Worm (Caenorhabditis elegans) whole organism, L3 larva: ENCODE data around the gene ndx-6.
A peak's percentile ranks its signal among the peaks of the same experiment; 100 is the strongest.

Experiments
- R02D3.7 ChIP-seq: fragments of 150-350 bp; optimal IDR thresholded peaks from 2 replicates; lab custom pipeline; 2014; ENCODE audit warnings: missing biosample characterization, missing genetic modification characterization
- aly-2 ChIP-seq: fragments of 150-350 bp; optimal IDR thresholded peaks from 2 replicates; lab custom pipeline; 2014; ENCODE audit warnings: missing biosample characterization, missing genetic modification characterization
- ama-1 ChIP-seq: fragments of 150-350 bp; optimal IDR thresholded peaks from 2 replicates; lab custom pipeline; 2018
- ceh-16 ChIP-seq: sonication (generic microtip); optimal IDR thresholded peaks from 2 replicates; lab custom pipeline; 2017; ENCODE audit warnings: missing biosample characterization, missing genetic modification characterization
- ceh-28 ChIP-seq: fragments of 150-350 bp; optimal IDR thresholded peaks from 2 replicates; lab custom pipeline; 2014; ENCODE audit warnings: missing biosample characterization, missing genetic modification reagents, missing genetic modification characterization
- ceh-82 ChIP-seq: fragments of 150-350 bp; optimal IDR thresholded peaks from 2 replicates; lab custom pipeline; 2014; ENCODE audit warnings: missing biosample characterization, missing genetic modification characterization
- daf-12 ChIP-seq: fragments of 150-350 bp; optimal IDR thresholded peaks from 2 replicates; lab custom pipeline; 2014; ENCODE audit warnings: missing biosample characterization, missing genetic modification reagents, missing genetic modification characterization
- egl-27 ChIP-seq: sonication (generic microtip); optimal IDR thresholded peaks from 4 replicates; lab custom pipeline; 2017; ENCODE audit warnings: missing biosample characterization, missing genetic modification reagents, missing genetic modification characterization
- egl-5 ChIP-seq: fragments of 150-350 bp; optimal IDR thresholded peaks from 2 replicates; lab custom pipeline; 2017; ENCODE audit warnings: missing biosample characterization, missing genetic modification reagents, missing genetic modification characterization, inconsistent platforms
- elt-1 ChIP-seq: fragments of 150-350 bp; optimal IDR thresholded peaks from 2 replicates; lab custom pipeline; 2014; ENCODE audit warnings: missing biosample characterization, missing genetic modification characterization
- elt-2 ChIP-seq: sonication (generic microtip); optimal IDR thresholded peaks from 2 replicates; lab custom pipeline; 2016; ENCODE audit warnings: missing genetic modification reagents, mild to moderate bottlenecking, missing genetic modification characterization, missing compliant biosample characterization
- elt-3 ChIP-seq, 3 experiments: fragments of 150-350 bp in 1 of 3; sonication (generic microtip) in 2 of 3; optimal IDR thresholded peaks; 2 replicates in 2 of 3; 4 replicates in 1 of 3; lab custom pipeline; 2014 to 2017; ENCODE audit warnings: missing biosample characterization in 3 of 3, missing genetic modification characterization in 3 of 3
- eor-1 ChIP-seq, 2 experiments: fragments of 150-350 bp; optimal IDR thresholded peaks; 2 replicates each; lab custom pipeline; 2014 to 2018; ENCODE audit warnings: missing biosample characterization in 2 of 2, missing genetic modification characterization in 2 of 2
- fkh-10 ChIP-seq: sonication (generic microtip); optimal IDR thresholded peaks from 2 replicates; lab custom pipeline; 2017; ENCODE audit warnings: missing biosample characterization, missing genetic modification reagents, missing genetic modification characterization
- fkh-2 ChIP-seq: fragments of 150-350 bp; optimal IDR thresholded peaks from 2 replicates; lab custom pipeline; 2014; ENCODE audit warnings: missing biosample characterization, missing genetic modification reagents, missing genetic modification characterization
- fos-1 ChIP-seq: fragments of 150-350 bp; optimal IDR thresholded peaks from 2 replicates; lab custom pipeline; 2014; ENCODE audit warnings: missing biosample characterization, missing genetic modification characterization
- hmg-11 ChIP-seq: sonication (generic microtip); optimal IDR thresholded peaks from 2 replicates; lab custom pipeline; 2016; ENCODE audit warnings: missing genetic modification characterization, missing compliant biosample characterization
- jun-1 ChIP-seq: fragments of 150-350 bp; optimal IDR thresholded peaks from 2 replicates; lab custom pipeline; 2014; ENCODE audit warnings: missing biosample characterization, missing genetic modification reagents, missing genetic modification characterization
- lin-15B ChIP-seq: fragments of 150-350 bp; optimal IDR thresholded peaks from 2 replicates; lab custom pipeline; 2014; ENCODE audit warnings: missing biosample characterization, missing genetic modification characterization
- lin-39 ChIP-seq: fragments of 150-350 bp; optimal IDR thresholded peaks from 2 replicates; lab custom pipeline; 2018; ENCODE audit warnings: missing biosample characterization, missing genetic modification reagents, missing genetic modification characterization
- lsy-12 ChIP-seq: sonication (generic microtip); optimal IDR thresholded peaks from 2 replicates; lab custom pipeline; 2016; ENCODE audit warnings: mild to moderate bottlenecking, missing genetic modification characterization, missing compliant biosample characterization
- mdl-1 ChIP-seq: fragments of 150-350 bp; optimal IDR thresholded peaks from 2 replicates; lab custom pipeline; 2014; ENCODE audit warnings: missing biosample characterization, missing genetic modification characterization
- mml-1 ChIP-seq: fragments of 150-350 bp; sonication (generic microtip); optimal IDR thresholded peaks from 3 replicates; lab custom pipeline; 2014; ENCODE audit warnings: missing biosample characterization, missing genetic modification characterization
- nfya-1 ChIP-seq: sonication (generic microtip); optimal IDR thresholded peaks from 2 replicates; lab custom pipeline; 2017; ENCODE audit warnings: missing genetic modification characterization, mild to moderate bottlenecking, missing compliant biosample characterization, antibody characterized with exemption, moderate library complexity; ENCODE audit not compliant: insufficient read depth
- nhr-11 ChIP-seq: fragments of 150-350 bp; optimal IDR thresholded peaks from 2 replicates; lab custom pipeline; 2014; ENCODE audit warnings: missing biosample characterization, missing genetic modification characterization
- nhr-23 ChIP-seq: fragments of 150-350 bp; optimal IDR thresholded peaks from 2 replicates; lab custom pipeline; 2014; ENCODE audit warnings: missing biosample characterization, missing genetic modification reagents, missing genetic modification characterization
- nhr-25 ChIP-seq: sonication (generic microtip); optimal IDR thresholded peaks from 2 replicates; lab custom pipeline; 2017; ENCODE audit warnings: missing biosample characterization, missing genetic modification characterization
- nhr-28 ChIP-seq: fragments of 150-350 bp; optimal IDR thresholded peaks from 2 replicates; lab custom pipeline; 2014; ENCODE audit warnings: missing biosample characterization, missing genetic modification characterization
- nhr-43 ChIP-seq: sonication (generic microtip); optimal IDR thresholded peaks from 2 replicates; lab custom pipeline; 2016; ENCODE audit warnings: mild to moderate bottlenecking, missing genetic modification characterization, missing compliant biosample characterization; ENCODE audit not compliant: poor library complexity, severe bottlenecking
- nhr-67 ChIP-seq: fragments of 150-350 bp; optimal IDR thresholded peaks from 2 replicates; lab custom pipeline; 2014; ENCODE audit warnings: missing biosample characterization, missing genetic modification characterization
- nhr-76 ChIP-seq: fragments of 150-350 bp; sonication (generic microtip); optimal IDR thresholded peaks from 5 replicates; lab custom pipeline; 2014; ENCODE audit warnings: missing biosample characterization, missing genetic modification characterization
- nhr-77 ChIP-seq: fragments of 150-350 bp; optimal IDR thresholded peaks from 2 replicates; lab custom pipeline; 2014; ENCODE audit warnings: missing biosample characterization, missing genetic modification characterization
- pha-4 ChIP-seq: fragments of 150-350 bp; optimal IDR thresholded peaks from 2 replicates; lab custom pipeline; 2014; ENCODE audit warnings: missing biosample characterization, missing genetic modification reagents, missing genetic modification characterization
- pqm-1 ChIP-seq: fragments of 150-350 bp; optimal IDR thresholded peaks from 2 replicates; lab custom pipeline; 2017; ENCODE audit warnings: missing biosample characterization, missing genetic modification characterization, inconsistent platforms
- sea-2 ChIP-seq: fragments of 150-350 bp; sonication (generic microtip); optimal IDR thresholded peaks from 4 replicates; lab custom pipeline; 2014; ENCODE audit warnings: missing biosample characterization, missing genetic modification reagents, missing genetic modification characterization
- skn-1 ChIP-seq: fragments of 150-350 bp; optimal IDR thresholded peaks from 2 replicates; lab custom pipeline; 2014; ENCODE audit warnings: missing biosample characterization, missing genetic modification characterization
- snpc-4 ChIP-seq: fragments of 150-350 bp; optimal IDR thresholded peaks from 2 replicates; lab custom pipeline; 2014; ENCODE audit warnings: missing biosample characterization, missing genetic modification characterization
- tbx-2 ChIP-seq: sonication (generic microtip); optimal IDR thresholded peaks from 2 replicates; lab custom pipeline; 2016; ENCODE audit warnings: mild to moderate bottlenecking, missing genetic modification characterization, missing compliant biosample characterization
- unc-39 ChIP-seq: sonication (generic microtip); optimal IDR thresholded peaks from 4 replicates; lab custom pipeline; 2017; ENCODE audit warnings: missing biosample characterization, missing genetic modification characterization
- unc-62 ChIP-seq: fragments of 150-350 bp; sonication (generic microtip); optimal IDR thresholded peaks from 4 replicates; lab custom pipeline; 2014; ENCODE audit warnings: missing biosample characterization, missing genetic modification reagents, missing genetic modification characterization
- zag-1 ChIP-seq: fragments of 150-350 bp; optimal IDR thresholded peaks from 2 replicates; lab custom pipeline; 2014; ENCODE audit warnings: missing biosample characterization, missing genetic modification characterization

ndx-6 gene

DNA sequence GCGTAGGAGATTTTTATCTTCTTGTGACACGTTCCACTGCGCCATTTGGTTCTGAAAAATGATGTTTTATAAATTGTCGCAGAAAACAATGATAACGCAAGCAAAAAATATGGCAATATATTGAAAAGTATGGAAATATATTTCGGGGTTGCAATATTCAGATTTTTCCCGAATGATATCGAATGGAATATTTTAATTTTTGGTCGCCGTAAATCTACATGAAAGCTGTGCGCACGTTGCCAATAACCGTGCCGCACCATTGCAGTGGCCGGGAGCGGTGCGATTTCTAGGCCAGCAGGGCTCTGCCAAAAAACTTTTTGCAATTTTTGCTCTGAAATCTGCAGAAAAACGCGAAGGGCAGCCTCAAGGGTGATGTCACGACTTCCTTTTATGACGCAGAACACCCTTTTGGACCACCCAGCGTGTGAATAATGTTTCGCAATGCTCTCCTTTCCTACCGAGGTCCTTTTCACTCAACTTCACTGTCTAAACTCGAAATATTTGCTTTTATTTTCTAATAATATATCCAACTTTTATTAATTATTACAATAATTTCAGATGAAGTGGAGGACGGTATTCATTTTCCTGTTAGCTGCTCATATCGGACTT lies 31.4 kb downstream of the ndx-6 start, which contains the start of the genes F09E5.11 and bmy-1:
TSS of gene F09E5.11 (minus strand) at position 51 of the 609 bp plus-strand sequence.
TSS of gene bmy-1 (plus strand) at position 559 of the 609 bp plus-strand sequence.
- TF ChIP-seq lsy-12 (tag; lab: Kevin White, UChicago) (peak; percentile 71), nfya-1 (tag; lab: Kevin White, UChicago) (peak; percentile 79), tbx-2 (tag; lab: Kevin White, UChicago) (peak; percentile 17), lin-15B (peak; percentile 89), ama-1 (no peak), eor-1 (tag; optimal IDR thresholded peaks at IDR 0.05; lab: Kevin White, UChicago) (no peak), pqm-1 (tag; lab: Kevin White, UChicago) (peak; percentile 39), nhr-23 (tag; lab: Kevin White, UChicago) (peak; percentile 62), nhr-28 (tag; lab: Kevin White, UChicago) (no peak), fkh-2 (tag; lab: Kevin White, UChicago) (no peak), unc-62 (no peak), fkh-10 (GFP tag; lab: Kevin White, UChicago) (peak; percentile 58), ceh-82 (tag; lab: Kevin White, UChicago) (peak; percentile 78), nhr-76 (tag; lab: Kevin White, UChicago) (no peak), nhr-25 (tag; lab: Kevin White, UChicago) (peak; percentile 70), lin-39 (tag; lab: Kevin White, UChicago) (peak; percentile 80), egl-5 (peak; percentile 51), nhr-11 (tag; lab: Kevin White, UChicago) (no peak), R02D3.7 (peak; percentile 98), pha-4 (tag; lab: Kevin White, UChicago) (peak; percentile 75), mml-1 (no peak), snpc-4 (tag; lab: Kevin White, UChicago) (peak; percentile 81), ceh-28 (peak; percentile 70), nhr-43 (tag; lab: Kevin White, UChicago) (peak; percentile 88), skn-1 (tag; lab: Kevin White, UChicago) (peak; percentile 40), elt-2 (peak; percentile 85), jun-1 (tag; lab: Kevin White, UChicago) (peak; percentile 35), sea-2 (no peak), hmg-11 (tag; lab: Kevin White, UChicago) (peak; percentile 70)

DNA sequence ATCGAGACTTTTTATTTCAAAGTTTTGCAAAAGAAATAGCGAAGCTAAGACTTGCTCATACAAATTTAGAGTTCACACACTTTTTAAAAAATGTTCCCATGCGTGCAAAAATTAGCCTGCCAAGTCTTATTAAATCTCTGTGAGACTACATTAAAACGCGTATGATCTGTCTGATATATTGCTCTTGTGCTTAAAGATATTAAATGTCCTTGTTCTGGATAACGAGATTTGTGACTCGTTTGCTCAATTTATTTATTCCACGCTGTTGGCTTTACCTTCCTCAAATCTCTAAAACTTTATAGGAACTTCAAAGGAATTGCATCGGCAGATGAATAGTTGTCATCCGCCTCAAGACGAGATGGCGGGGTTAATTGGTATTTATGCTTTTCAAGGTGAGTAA lies 34.3 kb downstream of the ndx-6 start, which contains the start of gene srg-69:
TSS of gene srg-69 (plus strand) at position 301 of the 400 bp plus-strand sequence.
- no peak for TF ChIP-seq egl-27
- no peak for TF ChIP-seq ama-1
- TF ChIP-seq sea-2: no peak
- no peak for TF ChIP-seq nhr-77 (tag; lab: Kevin White, UChicago)
- no peak for TF ChIP-seq daf-12 (tag; lab: Kevin White, UChicago)
- TF ChIP-seq aly-2 (tag; lab: Kevin White, UChicago): no peak
- TF ChIP-seq skn-1 (tag; lab: Kevin White, UChicago): no peak
- TF ChIP-seq elt-1 (tag; lab: Kevin White, UChicago): no peak
- TF ChIP-seq fos-1: no peak
- TF ChIP-seq fkh-10 (GFP tag; lab: Kevin White, UChicago): no peak
- no peak for TF ChIP-seq R02D3.7

DNA sequence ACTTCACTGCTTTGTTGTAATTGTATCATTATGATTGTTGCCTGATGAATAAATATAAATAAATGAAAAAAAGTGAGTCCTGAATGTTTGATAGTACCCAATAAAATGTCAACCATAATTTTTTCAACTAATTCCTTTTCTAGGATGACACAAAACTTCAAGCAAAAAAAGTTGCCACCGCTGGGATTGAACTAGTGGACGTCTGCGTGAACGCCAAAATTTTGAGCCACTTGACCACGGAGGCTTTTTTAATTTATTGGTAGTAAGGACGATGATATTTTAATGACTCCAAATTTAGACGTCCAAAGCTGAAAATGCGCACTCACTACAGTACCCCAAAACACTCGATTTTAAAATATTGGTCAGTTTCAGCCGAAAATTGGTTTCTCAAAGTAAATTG lies 36.0 kb downstream of the ndx-6 start:
- no peak for TF ChIP-seq ama-1
- TF ChIP-seq tbx-2 (tag; lab: Kevin White, UChicago): no peak
- TF ChIP-seq nhr-77 (tag; lab: Kevin White, UChicago): no peak
- peak; percentile 70 for TF ChIP-seq lsy-12 (tag; lab: Kevin White, UChicago)
- no peak for TF ChIP-seq zag-1
- TF ChIP-seq fkh-2 (tag; lab: Kevin White, UChicago): no peak
- no peak for TF ChIP-seq nhr-67 (tag; lab: Kevin White, UChicago)
- peak; percentile 37 for TF ChIP-seq elt-2
- no peak for TF ChIP-seq ceh-16 (tag; lab: Kevin White, UChicago)
- no peak for TF ChIP-seq unc-39 (tag; lab: Kevin White, UChicago)
- TF ChIP-seq fos-1: no peak
- TF ChIP-seq elt-3 (tag; optimal IDR thresholded peaks at IDR 0.05; lab: Kevin White, UChicago): no peak
- TF ChIP-seq unc-62: no peak
- TF ChIP-seq egl-27: no peak
- TF ChIP-seq mdl-1: no peak
- no peak for TF ChIP-seq egl-5
- TF ChIP-seq nhr-28 (tag; lab: Kevin White, UChicago): no peak
- no peak for TF ChIP-seq sea-2
- no peak for TF ChIP-seq skn-1 (tag; lab: Kevin White, UChicago)
- no peak for TF ChIP-seq jun-1 (tag; lab: Kevin White, UChicago)
- TF ChIP-seq nhr-43 (tag; lab: Kevin White, UChicago): peak; percentile 70
